4 fruit fly cellular contexts compared by ENCODE assay signal in the genomic region with DNA sequence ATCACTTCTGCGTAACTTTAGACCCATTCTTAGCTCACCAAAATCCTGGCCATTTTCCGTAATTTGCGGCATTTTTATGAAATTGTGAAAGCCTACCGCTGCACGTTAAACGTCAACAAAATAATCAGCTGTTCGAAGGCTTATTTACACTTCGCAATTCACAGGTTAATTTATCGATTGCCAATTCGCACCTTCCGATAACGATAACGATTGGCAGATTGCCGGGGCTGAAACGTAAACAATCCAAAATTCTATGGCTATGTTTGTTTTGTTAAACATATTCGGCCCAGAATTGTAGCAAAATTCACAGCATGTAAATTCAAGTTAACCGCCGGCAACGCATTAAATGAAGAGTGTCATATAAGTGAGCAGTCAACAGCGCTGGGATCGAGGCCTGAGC.
TF ChIP-seq lines count a peak whose summit lies in the region.

Gene eIF2Balpha (minus strand): TSS at position 133 of the 400 bp plus-strand sequence.
Gene Vps13B (plus strand): TSS at position 223 of the 400 bp plus-strand sequence.

- TF ChIP-seq CTCF in whole organism, embryonic (GFP tag; optimal IDR thresholded peaks at IDR 0.05; lab: Kevin White, UChicago), result no peak

TF ChIP-seq in whole organism, adult, 20 proteins besides CTCF, POLR2A, EP300 and RAD21:
- TF ChIP-seq bab1 (GFP tag; optimal IDR thresholded peaks at IDR 0.05; lab: Kevin White, UChicago) (peak; percentile 74), cic (GFP tag; optimal IDR thresholded peaks at IDR 0.05; lab: Kevin White, UChicago) (no peak), CG11617 (GFP tag; optimal IDR thresholded peaks at IDR 0.05; lab: Kevin White, UChicago) (peak; percentile 2), CG5204 (GFP tag; optimal IDR thresholded peaks at IDR 0.05; lab: Kevin White, UChicago) (no peak), CG33017 (tag; optimal IDR thresholded peaks at IDR 0.05; lab: Kevin White, UChicago) (no peak)

TF ChIP-seq in whole organism, embryonic, 481 proteins besides CTCF, POLR2A, EP300 and RAD21 (continues in another document):
- TF ChIP-seq rib (GFP tag; IDR thresholded peaks at IDR 0.05; lab: Robert Waterston, UW) (no peak), CG4617 (GFP tag; optimal IDR thresholded peaks at IDR 0.05; lab: Kevin White, UChicago; ENCODE audit: borderline replicate concordance) (no peak), trh (GFP tag; optimal IDR thresholded peaks at IDR 0.05; lab: Kevin White, UChicago) (no peak), Neu2 (GFP tag; optimal IDR thresholded peaks at IDR 0.05; lab: Kevin White, UChicago; ENCODE audit: borderline replicate concordance) (no peak), grn (GFP tag; optimal IDR thresholded peaks at IDR 0.05; lab: Kevin White, UChicago) (no peak), Camta (GFP tag; optimal IDR thresholded peaks at IDR 0.05; lab: Kevin White, UChicago) (no peak), CG18764 (GFP tag; optimal IDR thresholded peaks at IDR 0.05; lab: Kevin White, UChicago) (peak; percentile 100), seq (GFP tag; IDR thresholded peaks at IDR 0.05; lab: Robert Waterston, UW) (no peak), HHEX (GFP tag; optimal IDR thresholded peaks at IDR 0.05; lab: Kevin White, UChicago) (no peak), CG16863 (GFP tag; optimal IDR thresholded peaks at IDR 0.05; lab: Kevin White, UChicago) (no peak), CG8359 (GFP tag; optimal IDR thresholded peaks at IDR 0.05; lab: Kevin White, UChicago; ENCODE audit: borderline replicate concordance) (no peak), p53 (GFP tag; optimal IDR thresholded peaks at IDR 0.05; lab: Kevin White, UChicago) (no peak), CG9215 (GFP tag; IDR thresholded peaks at IDR 0.05; lab: Robert Waterston, UW) (no peak), CG1792 (GFP tag; optimal IDR thresholded peaks at IDR 0.05; lab: Kevin White, UChicago) (no peak), H15 (GFP tag; IDR thresholded peaks at IDR 0.05; lab: Robert Waterston, UW) (no peak), CG11696 (GFP tag; IDR thresholded peaks at IDR 0.05; lab: Robert Waterston, UW) (no peak), tll (GFP tag; optimal IDR thresholded peaks at IDR 0.05; lab: Kevin White, UChicago) (no peak), Ets97D (GFP tag; optimal IDR thresholded peaks at IDR 0.05; lab: Kevin White, UChicago) (no peak), pho (GFP tag; optimal IDR thresholded peaks at IDR 0.05; lab: Kevin White, UChicago) (no peak), Hand (GFP tag; optimal IDR thresholded peaks at IDR 0.05; lab: Kevin White, UChicago) (no peak), CG3407 (GFP tag; optimal IDR thresholded peaks at IDR 0.05; lab: Kevin White, UChicago) (no peak), crol (GFP tag; IDR thresholded peaks at IDR 0.05; lab: Robert Waterston, UW) (no peak), zfh1 (GFP tag; IDR thresholded peaks at IDR 0.05; lab: Robert Waterston, UW) (no peak), Xrp1 (GFP tag; IDR thresholded peaks at IDR 0.05; lab: Robert Waterston, UW) (no peak), Doc3 (GFP tag; IDR thresholded peaks at IDR 0.05; lab: Robert Waterston, UW; ENCODE audit: partially characterized antibody) (peak; percentile 85), Eip74EF (GFP tag; optimal IDR thresholded peaks at IDR 0.05; lab: Kevin White, UChicago) (no peak), gt (GFP tag; IDR thresholded peaks at IDR 0.05; lab: Robert Waterston, UW) (no peak), CG17829 (tag; optimal IDR thresholded peaks at IDR 0.05; lab: Kevin White, UChicago) (no peak)

TF ChIP-seq in whole organism, pupa, 21 proteins besides CTCF, POLR2A, EP300 and RAD21:
- TF ChIP-seq CG10348 (GFP tag; IDR thresholded peaks at IDR 0.05; lab: Robert Waterston, UW) (no peak), CG15710 (tag; optimal IDR thresholded peaks at IDR 0.05; lab: Kevin White, UChicago) (no peak), fd96Ca (GFP tag; IDR thresholded peaks at IDR 0.05; lab: Robert Waterston, UW) (peak; percentile 25; the same call in 1 of the 3 replicates), EcR (GFP tag; optimal IDR thresholded peaks at IDR 0.05; lab: Kevin White, UChicago) (no peak), CG8159 (tag; optimal IDR thresholded peaks at IDR 0.05; lab: Kevin White, UChicago) (no peak), CG13204 (GFP tag; optimal IDR thresholded peaks at IDR 0.05; lab: Kevin White, UChicago) (no peak), gl (tag; optimal IDR thresholded peaks at IDR 0.05; lab: Kevin White, UChicago) (no peak)

TF ChIP-seq in whole organism, wandering third instar larva, 38 proteins besides CTCF, POLR2A, EP300 and RAD21:
- TF ChIP-seq Mio (GFP tag; optimal IDR thresholded peaks at IDR 0.05; lab: Kevin White, UChicago) (no peak), lola (GFP tag; optimal IDR thresholded peaks at IDR 0.05; lab: Kevin White, UChicago) (no peak), GATAd (GFP tag; optimal IDR thresholded peaks at IDR 0.05; lab: Kevin White, UChicago) (no peak), Jra (GFP tag; optimal IDR thresholded peaks at IDR 0.05; lab: Kevin White, UChicago) (no peak), jim (GFP tag; optimal IDR thresholded peaks at IDR 0.05; lab: Kevin White, UChicago) (no peak), Vsx2 (GFP tag; optimal IDR thresholded peaks at IDR 0.05; lab: Kevin White, UChicago; ENCODE audit: partially characterized antibody) (peak; percentile 100), Dif (GFP tag; optimal IDR thresholded peaks at IDR 0.05; lab: Kevin White, UChicago; ENCODE audit: partially characterized antibody) (peak; percentile 100), Abd-B (GFP tag; optimal IDR thresholded peaks at IDR 0.05; lab: Kevin White, UChicago) (no peak), br (GFP tag; optimal IDR thresholded peaks at IDR 0.05; lab: Kevin White, UChicago) (no peak), dl (GFP tag; optimal IDR thresholded peaks at IDR 0.05; lab: Kevin White, UChicago; ENCODE audit: insufficient read depth in 1 of 2, partially characterized antibody in 2 of 2) (peak; percentile 95 to 96), Hr78 (GFP tag; optimal IDR thresholded peaks at IDR 0.05; lab: Kevin White, UChicago) (no peak), Dfd (GFP tag; optimal IDR thresholded peaks at IDR 0.05; lab: Kevin White, UChicago) (no peak), Rel (GFP tag; optimal IDR thresholded peaks at IDR 0.05; lab: Kevin White, UChicago) (no peak), Rel (tag; optimal IDR thresholded peaks at IDR 0.05; lab: Kevin White, UChicago) (no peak), fru (GFP tag; optimal IDR thresholded peaks at IDR 0.05; lab: Kevin White, UChicago) (no peak), dmrt93B (GFP tag; optimal IDR thresholded peaks at IDR 0.05; lab: Kevin White, UChicago) (no peak), N (GFP tag; optimal IDR thresholded peaks at IDR 0.05; lab: Kevin White, UChicago) (no peak), Sp1 (GFP tag; optimal IDR thresholded peaks at IDR 0.05; lab: Kevin White, UChicago) (no peak), woc (GFP tag; optimal IDR thresholded peaks at IDR 0.05; lab: Kevin White, UChicago) (no peak), usp (GFP tag; optimal IDR thresholded peaks at IDR 0.05; lab: Kevin White, UChicago) (no peak), h (GFP tag; optimal IDR thresholded peaks at IDR 0.05; lab: Kevin White, UChicago) (no peak), dsf (GFP tag; optimal IDR thresholded peaks at IDR 0.05; lab: Kevin White, UChicago; ENCODE audit: borderline replicate concordance) (no peak), CrebA (GFP tag; optimal IDR thresholded peaks at IDR 0.05; lab: Kevin White, UChicago; ENCODE audit: borderline replicate concordance) (no peak), HLH106 (tag; optimal IDR thresholded peaks at IDR 0.05; lab: Kevin White, UChicago) (no peak), rgr (GFP tag; optimal IDR thresholded peaks at IDR 0.05; lab: Kevin White, UChicago) (no peak), Hr83 (GFP tag; optimal IDR thresholded peaks at IDR 0.05; lab: Kevin White, UChicago; ENCODE audit: poor library complexity, severe bottlenecking) (no peak), Myc (optimal IDR thresholded peaks at IDR 0.05; lab: Kevin White, UChicago) (no peak), OdsH (GFP tag; optimal IDR thresholded peaks at IDR 0.05; lab: Kevin White, UChicago) (no peak)
TF ChIP-seq in whole organism, wandering third instar larva: peak in this region for 3.
